Fruit fly (Drosophila melanogaster): ENCODE results near the gene Rhau.

The Rhau gene

DNA sequence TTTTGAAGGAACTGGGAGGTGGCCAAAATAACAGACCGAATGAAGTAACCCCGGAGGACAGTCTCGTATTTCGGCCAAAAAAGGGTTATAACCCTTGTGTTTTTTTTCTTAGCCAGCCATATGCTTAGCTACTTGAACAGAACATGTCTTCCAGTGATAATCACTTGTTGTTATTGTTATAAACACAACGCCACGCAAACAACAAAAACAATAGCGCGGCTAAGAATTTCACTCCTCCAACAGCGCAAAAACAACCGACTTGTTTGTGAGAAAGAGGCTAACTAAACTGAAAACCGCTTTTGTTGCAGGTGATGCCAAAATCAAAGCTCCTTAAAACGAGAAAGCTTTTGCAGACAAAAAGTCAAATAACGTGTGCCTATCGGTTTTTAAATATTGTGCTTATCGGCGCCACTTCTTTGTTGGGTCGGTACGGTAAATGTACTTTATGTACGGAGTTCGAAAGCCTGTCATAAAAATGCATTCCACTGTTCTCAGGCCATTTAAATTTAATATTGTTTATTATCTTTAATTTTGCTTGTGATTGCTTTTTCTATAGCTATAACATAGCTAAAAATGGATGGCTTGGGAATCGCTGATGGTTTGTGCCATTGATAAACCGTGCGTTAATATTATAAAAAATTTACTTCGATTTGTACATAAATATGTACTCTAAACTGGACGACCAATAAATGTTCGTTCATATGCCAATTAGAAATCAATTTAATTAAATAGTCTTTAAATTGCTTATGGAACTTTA is 39.2 kb upstream of the Rhau start, which contains the start of gene vari (continued):
- peak; percentile 18 for TF ChIP-seq pb (GFP tag; optimal IDR thresholded peaks at IDR 0.05)
- peak; percentile 53 for TF ChIP-seq Fer1 (GFP tag; optimal IDR thresholded peaks at IDR 0.05)
- TF ChIP-seq CG32767 (GFP tag; IDR thresholded peaks at IDR 0.05) = 0 out of 2 replicates have a peak, but pooled peaks have one; percentile 17
- TF ChIP-seq CG30020 (tag; optimal IDR thresholded peaks at IDR 0.05) = no peak
- no peak for TF ChIP-seq D19B (GFP tag; optimal IDR thresholded peaks at IDR 0.05)
- TF ChIP-seq CG3065 (GFP tag; optimal IDR thresholded peaks at IDR 0.05) = no peak
- no peak for TF ChIP-seq Atf3 (GFP tag; optimal IDR thresholded peaks at IDR 0.05)
- TF ChIP-seq CG16779 (GFP tag; IDR thresholded peaks at IDR 0.05) = no peak
- TF ChIP-seq vnd (GFP tag; IDR thresholded peaks at IDR 0.05; ENCODE audit: partially characterized antibody) = no peak
- TF ChIP-seq CG8388 (GFP tag; optimal IDR thresholded peaks at IDR 0.05) = no peak
- no peak for TF ChIP-seq bigmax (GFP tag; optimal IDR thresholded peaks at IDR 0.05)
- TF ChIP-seq ato (GFP tag; IDR thresholded peaks at IDR 0.05; ENCODE audit: partially characterized antibody) = no peak
- TF ChIP-seq Dref (GFP tag; IDR thresholded peaks at IDR 0.05) = 0 out of 2 replicates have a peak, but pooled peaks have one; percentile 50
- TF ChIP-seq Dek (tag; optimal IDR thresholded peaks at IDR 0.05) = no peak
- TF ChIP-seq CG14050 (GFP tag; IDR thresholded peaks at IDR 0.05) = no peak
- TF ChIP-seq CG4360 (GFP tag; IDR thresholded peaks at IDR 0.05) = peak; percentile 57; the same call in 1 of the 2 replicates
- no peak for TF ChIP-seq PHDP (tag; optimal IDR thresholded peaks at IDR 0.05)
- no peak for TF ChIP-seq Gug (GFP tag; IDR thresholded peaks at IDR 0.05)
- TF ChIP-seq CG9215 (GFP tag; IDR thresholded peaks at IDR 0.05) = no peak
- peak; percentile 60 for TF ChIP-seq Bgb (GFP tag; IDR thresholded peaks at IDR 0.05; ENCODE audit: partially characterized antibody)
- TF ChIP-seq CG32532 (GFP tag; IDR thresholded peaks at IDR 0.05) = no peak
- no peak for TF ChIP-seq CG2678 (tag; optimal IDR thresholded peaks at IDR 0.05)
- no peak; the same call in 1 of the 2 replicates for TF ChIP-seq MBD-R2 (GFP tag; IDR thresholded peaks at IDR 0.05)
- TF ChIP-seq CG8359 (GFP tag; optimal IDR thresholded peaks at IDR 0.05; ENCODE audit: borderline replicate concordance) = no peak
- TF ChIP-seq ken (GFP tag; IDR thresholded peaks at IDR 0.05) = 0 out of 3 replicates have a peak, but pooled peaks have one; percentile 26
- no peak for TF ChIP-seq CG6689 (GFP tag; IDR thresholded peaks at IDR 0.05)
- no peak for TF ChIP-seq CG13775 (GFP tag; optimal IDR thresholded peaks at IDR 0.05)
- peak; percentile 21 for TF ChIP-seq CG17385 (GFP tag; optimal IDR thresholded peaks at IDR 0.05)
- no peak for TF ChIP-seq Optix (GFP tag; IDR thresholded peaks at IDR 0.05)
- no peak for TF ChIP-seq MESR4 (GFP tag; optimal IDR thresholded peaks at IDR 0.05)
- TF ChIP-seq stwl (tag; optimal IDR thresholded peaks at IDR 0.05) = no peak
- TF ChIP-seq NFAT (GFP tag; IDR thresholded peaks at IDR 0.05) = no peak
- no peak for TF ChIP-seq peb (GFP tag; IDR thresholded peaks at IDR 0.05)
- TF ChIP-seq Bdp1 (GFP tag; optimal IDR thresholded peaks at IDR 0.05) = no peak
- TF ChIP-seq Doc2 (GFP tag; IDR thresholded peaks at IDR 0.05) = no peak
- no peak for TF ChIP-seq jumu (GFP tag; optimal IDR thresholded peaks at IDR 0.05)
- no peak for TF ChIP-seq sd (tag; optimal IDR thresholded peaks at IDR 0.05)
- TF ChIP-seq ind (GFP tag; optimal IDR thresholded peaks at IDR 0.05) = no peak
- TF ChIP-seq CG15514 (GFP tag; optimal IDR thresholded peaks at IDR 0.05) = no peak
- no peak for TF ChIP-seq sima (GFP tag; optimal IDR thresholded peaks at IDR 0.05)
- no peak for TF ChIP-seq CG12391 (tag; optimal IDR thresholded peaks at IDR 0.05)
- no peak for TF ChIP-seq sqz (GFP tag; optimal IDR thresholded peaks at IDR 0.05)
- TF ChIP-seq dan (GFP tag; IDR thresholded peaks at IDR 0.05) = no peak
- no peak for TF ChIP-seq CG11560 (tag; IDR thresholded peaks at IDR 0.05)
- TF ChIP-seq dm (GFP tag; optimal IDR thresholded peaks at IDR 0.05) = no peak
- no peak for TF ChIP-seq CG9609 (GFP tag; optimal IDR thresholded peaks at IDR 0.05)
- TF ChIP-seq Ptx1 (GFP tag; IDR thresholded peaks at IDR 0.05) = no peak
- no peak for TF ChIP-seq HLH54F (GFP tag; optimal IDR thresholded peaks at IDR 0.05)
- TF ChIP-seq CG16813 (GFP tag; IDR thresholded peaks at IDR 0.05; ENCODE audit: partially characterized antibody) = no peak
- no peak for TF ChIP-seq CG4820 (GFP tag; optimal IDR thresholded peaks at IDR 0.05)

Measured in whole organism, embryonic.